Worm (Caenorhabditis elegans): ENCODE results near the gene C09F12.3.

The C09F12.3 gene

DNA sequence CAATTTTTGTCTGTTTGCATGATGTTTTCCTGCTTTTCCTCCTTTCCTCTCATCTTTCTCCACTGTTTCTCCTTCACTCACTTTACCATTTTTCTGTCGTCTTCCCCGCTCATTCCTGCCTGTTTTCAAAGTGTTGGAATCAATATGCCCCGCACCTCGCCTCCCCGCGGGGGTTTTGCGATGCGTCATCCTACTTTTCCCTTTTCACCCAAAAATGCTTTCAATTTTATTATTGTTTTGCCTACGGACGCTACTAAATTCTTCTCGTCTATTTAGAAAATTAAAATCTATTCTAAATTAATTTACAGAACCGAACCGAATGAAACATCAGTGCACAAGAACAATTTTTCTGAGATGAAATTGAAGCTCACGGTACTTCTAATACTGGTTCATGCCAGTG, 50.5 kb downstream of the C09F12.3 start, which contains the start of gene ver-3:
Gene ver-3 (plus strand): TSS at position 301 of the 400 bp plus-strand sequence.
- TF ChIP-seq dve-1 (tag; optimal IDR thresholded peaks at IDR 0.05; ENCODE audit: insufficient read depth) (peak; percentile 38), pqm-1 (tag; optimal IDR thresholded peaks at IDR 0.05) (peak; percentile 23), ceh-32 (tag; optimal IDR thresholded peaks at IDR 0.05; ENCODE audit: poor library complexity) (no peak), aha-1 (tag) (peak; percentile 64), arid-1 (GFP tag; conservative IDR thresholded peaks at IDR 0.05) (no peak)

DNA sequence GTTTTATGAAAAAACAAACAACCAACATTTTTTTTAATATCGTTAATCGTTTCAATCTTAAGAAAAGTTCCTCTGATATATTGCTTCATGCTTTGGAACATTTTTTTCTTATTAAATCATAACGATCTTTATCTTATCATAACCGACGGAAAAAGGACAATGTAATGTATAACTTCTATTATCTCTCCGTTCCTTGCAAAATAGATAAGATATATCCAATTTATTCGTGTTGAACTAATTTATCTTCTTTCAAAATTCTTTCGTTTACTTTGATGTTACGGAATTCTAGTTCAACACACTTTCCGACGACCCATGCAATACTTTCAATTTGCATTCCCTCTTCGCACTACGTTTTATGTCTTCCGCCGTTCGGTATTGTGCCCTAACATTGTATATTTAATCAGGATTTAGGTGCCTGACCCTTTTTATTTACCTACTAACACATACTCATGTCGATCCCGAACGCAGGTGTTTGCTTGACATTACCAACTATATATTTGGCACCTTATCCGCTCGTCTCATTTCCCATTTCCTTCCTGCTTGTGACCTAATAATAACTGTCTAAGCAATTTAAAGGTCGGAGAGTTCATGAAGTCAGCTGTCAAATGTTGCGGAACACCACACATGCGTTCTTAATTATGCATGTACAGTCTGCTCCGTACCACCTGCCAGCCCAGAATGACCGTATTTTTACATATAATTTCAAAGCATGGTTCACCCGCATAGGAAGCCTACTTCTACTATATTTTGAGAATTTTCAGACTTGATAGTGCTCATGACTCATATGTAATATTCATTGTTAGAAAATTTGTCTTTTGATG, 51.1 kb downstream of the C09F12.3 start:
- peak in 1 of 2 experiments; percentile 94 for TF ChIP-seq unc-62 (GFP tag; optimal IDR thresholded peaks at IDR 0.05 in 1 of 2)
- no peak for TF ChIP-seq unc-62 (tag; optimal IDR thresholded peaks at IDR 0.05)
- TF ChIP-seq T26A8.4 (GFP tag; IDR thresholded peaks at IDR 0.05): no peak

DNA sequence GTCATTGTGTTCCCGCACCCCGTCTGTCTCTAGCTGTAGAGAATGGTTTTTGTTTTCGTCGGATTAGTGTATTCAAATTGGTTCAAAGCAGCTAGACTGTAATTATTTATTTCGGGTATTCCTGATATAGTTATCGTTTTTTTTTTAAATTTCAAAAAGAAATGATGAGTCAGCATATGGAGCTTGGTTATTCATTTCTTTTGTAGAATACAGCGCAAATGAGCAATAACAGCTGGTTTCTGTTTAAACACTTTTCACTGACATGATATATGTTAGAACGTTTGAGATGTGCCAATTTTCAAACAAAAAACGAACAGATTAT, 51.9 kb downstream of the C09F12.3 start:
- TF ChIP-seq zag-1 (tag; optimal IDR thresholded peaks at IDR 0.05) (no peak), unc-62 (GFP tag; optimal IDR thresholded peaks at IDR 0.05 in 1 of 2) (peak in 1 of 2 experiments; percentile 94), unc-62 (tag; optimal IDR thresholded peaks at IDR 0.05) (no peak), hlh-30 (tag; optimal IDR thresholded peaks at IDR 0.05; ENCODE audit: insufficient read depth) (no peak), ztf-7 (tag; optimal IDR thresholded peaks at IDR 0.05) (no peak), ceh-32 (tag; optimal IDR thresholded peaks at IDR 0.05; ENCODE audit: poor library complexity) (no peak)
